Worm (Caenorhabditis elegans) whole organism, mixed stage, embryonic: ENCODE results near the gene ocr-4.

Source experiments
- M03D4.4 ChIP-seq: sonication (generic microtip); optimal IDR thresholded peaks from 2 replicates; lab custom pipeline; 2017; ENCODE audit warnings: mild to moderate bottlenecking, missing genetic modification characterization, missing compliant biosample characterization
- bed-3 ChIP-seq: fragments of 200-800 bp; sonication (Bioruptor generic); optimal IDR thresholded peaks from 3 replicates; lab custom pipeline; 2018; ENCODE audit warnings: mild to moderate bottlenecking, missing genetic modification characterization, moderate library complexity, missing compliant biosample characterization
- blmp-1 ChIP-seq: fragments of 150-350 bp; optimal IDR thresholded peaks from 2 replicates; lab custom pipeline; 2014; ENCODE audit warnings: missing biosample characterization, missing genetic modification characterization
- ceh-39 ChIP-seq: fragments of 150-350 bp; optimal IDR thresholded peaks from 2 replicates; lab custom pipeline; 2014; ENCODE audit warnings: missing biosample characterization, missing genetic modification characterization
- ceh-43 ChIP-seq: fragments of 200-800 bp; sonication (Bioruptor generic); optimal IDR thresholded peaks from 2 replicates; lab custom pipeline; 2018; ENCODE audit warnings: mild to moderate bottlenecking, missing genetic modification characterization, moderate library complexity, missing compliant biosample characterization
- ceh-83 ChIP-seq: fragments of 200-800 bp; sonication (Bioruptor generic); optimal IDR thresholded peaks from 2 replicates; lab custom pipeline; 2018; ENCODE audit warnings: mild to moderate bottlenecking, missing genetic modification characterization, missing compliant biosample characterization
- cnd-1 ChIP-seq: fragments of 200-800 bp; sonication (Bioruptor generic); optimal IDR thresholded peaks from 2 replicates; lab custom pipeline; 2018; ENCODE audit warnings: mild to moderate bottlenecking, missing genetic modification characterization, missing compliant biosample characterization
- drap-1 ChIP-seq: fragments of 200-800 bp; sonication (Bioruptor generic); optimal IDR thresholded peaks from 3 replicates; lab custom pipeline; 2018; ENCODE audit warnings: mild to moderate bottlenecking, missing genetic modification characterization, missing compliant biosample characterization
- elt-1 ChIP-seq: sonication (generic microtip); optimal IDR thresholded peaks from 2 replicates; lab custom pipeline; 2017; ENCODE audit warnings: missing genetic modification characterization, mild to moderate bottlenecking, missing compliant biosample characterization, antibody characterized with exemption, moderate library complexity, borderline replicate concordance; ENCODE audit not compliant: insufficient read depth
- elt-3 ChIP-seq: fragments of 150-350 bp; optimal IDR thresholded peaks from 2 replicates; lab custom pipeline; 2014; ENCODE audit warnings: missing biosample characterization, missing genetic modification characterization
- flh-1 ChIP-seq: fragments of 200-800 bp; sonication (Bioruptor generic); optimal IDR thresholded peaks from 2 replicates; lab custom pipeline; 2018; ENCODE audit warnings: mild to moderate bottlenecking, missing genetic modification characterization, moderate library complexity, missing compliant biosample characterization
- ham-2 ChIP-seq: fragments of 200-800 bp; sonication (Bioruptor generic); optimal IDR thresholded peaks from 2 replicates; lab custom pipeline; 2018; ENCODE audit warnings: mild to moderate bottlenecking, missing genetic modification characterization, missing compliant biosample characterization
- hlh-1 ChIP-seq: fragments of 150-350 bp; optimal IDR thresholded peaks from 2 replicates; lab custom pipeline; 2014; ENCODE audit warnings: missing biosample characterization, missing genetic modification reagents, missing genetic modification characterization
- lin-13 ChIP-seq: fragments of 150-350 bp; optimal IDR thresholded peaks from 2 replicates; lab custom pipeline; 2014; ENCODE audit warnings: missing biosample characterization, missing genetic modification characterization
- lin-32 ChIP-seq: fragments of 200-800 bp; sonication (Bioruptor generic); optimal IDR thresholded peaks from 2 replicates; lab custom pipeline; 2018; ENCODE audit warnings: mild to moderate bottlenecking, missing genetic modification characterization, missing compliant biosample characterization
- lsy-2 ChIP-seq: fragments of 150-350 bp; optimal IDR thresholded peaks from 2 replicates; lab custom pipeline; 2014; ENCODE audit warnings: missing biosample characterization, missing genetic modification characterization
- mab-5 ChIP-seq: fragments of 150-350 bp; optimal IDR thresholded peaks from 2 replicates; lab custom pipeline; 2014; ENCODE audit warnings: missing biosample characterization, missing genetic modification characterization
- mep-1 ChIP-seq: fragments of 150-350 bp; optimal IDR thresholded peaks from 2 replicates; lab custom pipeline; 2017; ENCODE audit warnings: missing biosample characterization, missing genetic modification reagents, missing genetic modification characterization, inconsistent platforms
- mls-2 ChIP-seq: sonication (generic microtip); optimal IDR thresholded peaks from 2 replicates; lab custom pipeline; 2016; ENCODE audit warnings: mild to moderate bottlenecking, missing genetic modification characterization, moderate library complexity, missing compliant biosample characterization
- nhr-12 ChIP-seq: fragments of 150-350 bp; optimal IDR thresholded peaks from 2 replicates; lab custom pipeline; 2014; ENCODE audit warnings: missing biosample characterization, missing genetic modification characterization
- nhr-2 ChIP-seq: fragments of 150-350 bp; optimal IDR thresholded peaks from 2 replicates; lab custom pipeline; 2014; ENCODE audit warnings: missing biosample characterization, missing genetic modification characterization
- nhr-28 ChIP-seq: fragments of 150-350 bp; optimal IDR thresholded peaks from 2 replicates; lab custom pipeline; 2014; ENCODE audit warnings: missing biosample characterization, missing genetic modification characterization
- nhr-76 ChIP-seq: sonication (generic microtip); optimal IDR thresholded peaks from 2 replicates; lab custom pipeline; 2017; ENCODE audit warnings: missing biosample characterization, missing genetic modification characterization
- pha-4 ChIP-seq: fragments of 150-350 bp; optimal IDR thresholded peaks from 2 replicates; lab custom pipeline; 2018; ENCODE audit warnings: missing biosample characterization, missing genetic modification reagents, missing genetic modification characterization
- sem-2 ChIP-seq: fragments of 200-800 bp; sonication (Bioruptor generic); optimal IDR thresholded peaks from 2 replicates; lab custom pipeline; 2018; ENCODE audit warnings: mild to moderate bottlenecking, missing genetic modification characterization, missing compliant biosample characterization
- snpc-4 ChIP-seq: fragments of 150-350 bp; optimal IDR thresholded peaks from 2 replicates; lab custom pipeline; 2014; ENCODE audit warnings: missing biosample characterization, missing genetic modification characterization
- sptf-1 ChIP-seq: sonication (generic microtip); optimal IDR thresholded peaks from 2 replicates; lab custom pipeline; 2017; ENCODE audit warnings: mild to moderate bottlenecking, missing genetic modification characterization, moderate library complexity, missing compliant biosample characterization
- tbx-8 ChIP-seq: fragments of 200-800 bp; sonication (Bioruptor generic); optimal IDR thresholded peaks from 2 replicates; lab custom pipeline; 2018; ENCODE audit warnings: mild to moderate bottlenecking, missing genetic modification characterization, moderate library complexity, missing compliant biosample characterization
- unc-120 ChIP-seq: sonication (generic microtip); optimal IDR thresholded peaks from 2 replicates; lab custom pipeline; 2017; ENCODE audit warnings: missing genetic modification characterization, missing compliant biosample characterization; ENCODE audit not compliant: poor library complexity, severe bottlenecking
- unc-39 ChIP-seq: fragments of 150-350 bp; optimal IDR thresholded peaks from 2 replicates; lab custom pipeline; 2014; ENCODE audit warnings: missing biosample characterization, missing genetic modification characterization
- unc-62 ChIP-seq: fragments of 150-350 bp; optimal IDR thresholded peaks from 2 replicates; lab custom pipeline; 2014; ENCODE audit warnings: missing biosample characterization, missing genetic modification reagents, missing genetic modification characterization
- zip-8 ChIP-seq: fragments of 150-350 bp; optimal IDR thresholded peaks from 2 replicates; lab custom pipeline; 2014; ENCODE audit warnings: missing biosample characterization, missing genetic modification characterization
- ztf-11 ChIP-seq: fragments of 150-350 bp; optimal IDR thresholded peaks from 2 replicates; lab custom pipeline; 2014; ENCODE audit warnings: missing biosample characterization, missing genetic modification characterization

The ocr-4 gene

DNA sequence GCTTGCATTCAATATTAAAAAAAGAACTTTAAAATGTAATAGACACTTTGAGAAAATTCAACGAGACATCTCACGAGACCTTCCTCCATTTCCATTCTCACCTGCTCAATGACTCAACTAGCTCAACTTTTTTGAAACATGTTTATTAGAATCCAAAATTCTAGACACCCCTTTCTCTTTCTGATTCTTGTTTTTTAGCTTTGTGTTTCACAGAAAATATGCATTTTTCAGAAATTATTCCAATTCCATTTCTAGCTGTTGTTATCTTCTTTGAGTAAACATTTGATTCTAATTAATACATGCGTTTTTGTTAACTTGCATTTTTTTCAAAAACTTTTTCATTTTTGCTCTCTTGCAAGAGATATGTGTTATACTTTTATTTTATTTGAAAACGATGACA lies 31.1 kb downstream of the ocr-4 start:
- TF ChIP-seq ceh-43: no peak
- TF ChIP-seq flh-1 (GFP tag; lab: Kevin White, UChicago): no peak
- no peak for TF ChIP-seq nhr-76 (tag; lab: Kevin White, UChicago)
- TF ChIP-seq M03D4.4 (tag; lab: Kevin White, UChicago): no peak
- no peak for TF ChIP-seq sptf-1 (tag; lab: Kevin White, UChicago)
- TF ChIP-seq unc-62: no peak
- TF ChIP-seq mab-5 (tag; lab: Kevin White, UChicago): no peak
- no peak for TF ChIP-seq elt-3 (tag; lab: Kevin White, UChicago)
- no peak for TF ChIP-seq mep-1 (tag; lab: Kevin White, UChicago)
- TF ChIP-seq elt-1: no peak

ce11 chrIV:7294121-7294520 lies 38.5 kb downstream of the ocr-4 start, which contains the start of gene F42C5.5:
TSS of gene F42C5.5 (minus strand) at chrIV:7294221.
- no peak for TF ChIP-seq unc-120 (tag; lab: Kevin White, UChicago)
- TF ChIP-seq elt-1: no peak
- no peak for TF ChIP-seq ztf-11 (tag; lab: Kevin White, UChicago)
- TF ChIP-seq ceh-83 (GFP tag; lab: Kevin White, UChicago): no peak
- no peak for TF ChIP-seq unc-62
- TF ChIP-seq elt-3 (tag; lab: Kevin White, UChicago): no peak
- no peak for TF ChIP-seq mls-2 (tag; lab: Kevin White, UChicago)
- TF ChIP-seq blmp-1 (tag; lab: Kevin White, UChicago): no peak
- TF ChIP-seq M03D4.4 (tag; lab: Kevin White, UChicago): no peak
- no peak for TF ChIP-seq hlh-1 (tag; lab: Kevin White, UChicago)
- no peak for TF ChIP-seq zip-8 (tag; lab: Kevin White, UChicago)
- TF ChIP-seq sem-2 (GFP tag; lab: Kevin White, UChicago): no peak
- no peak for TF ChIP-seq unc-39 (tag; lab: Kevin White, UChicago)
- no peak for TF ChIP-seq snpc-4 (tag; lab: Kevin White, UChicago)
- TF ChIP-seq tbx-8 (GFP tag; lab: Kevin White, UChicago): no peak

ce11 chrIV:7291957-7292356 lies 40.6 kb downstream of the ocr-4 start, which contains the start of gene F42C5.4:
TSS of gene F42C5.4 (minus strand) at chrIV:7292127.
- TF ChIP-seq cnd-1 (tag; lab: Kevin White, UChicago): no peak
- no peak for TF ChIP-seq sptf-1 (tag; lab: Kevin White, UChicago)

DNA sequence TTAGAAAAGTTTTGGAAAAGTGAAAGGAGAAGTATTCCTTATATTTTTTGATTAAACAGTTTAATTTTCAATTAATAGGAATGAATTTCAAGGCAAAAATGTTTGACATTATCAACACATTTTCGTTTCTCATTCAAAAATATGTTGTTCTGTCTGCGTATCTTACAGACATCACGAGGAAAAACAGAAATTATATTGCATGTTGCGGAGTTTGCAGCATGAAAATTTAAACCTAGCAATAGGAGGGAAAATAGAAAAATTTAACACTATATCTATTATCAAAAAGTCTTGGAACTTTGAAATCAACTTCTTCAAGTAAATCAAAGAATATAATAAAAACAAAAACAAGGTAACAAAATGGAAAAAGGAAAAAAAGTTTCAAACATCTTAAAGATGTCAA lies 41.5 kb downstream of the ocr-4 start:
- TF ChIP-seq mls-2 (tag; lab: Kevin White, UChicago): no peak
- TF ChIP-seq bed-3 (GFP tag; lab: Kevin White, UChicago): no peak
- no peak for TF ChIP-seq nhr-2 (tag; lab: Kevin White, UChicago)
- no peak for TF ChIP-seq sptf-1 (tag; lab: Kevin White, UChicago)
- TF ChIP-seq hlh-1 (tag; lab: Kevin White, UChicago): no peak
- TF ChIP-seq ceh-83 (GFP tag; lab: Kevin White, UChicago): no peak
- TF ChIP-seq drap-1: no peak
- no peak for TF ChIP-seq nhr-12
- no peak for TF ChIP-seq tbx-8 (GFP tag; lab: Kevin White, UChicago)
- TF ChIP-seq M03D4.4 (tag; lab: Kevin White, UChicago): no peak
- no peak for TF ChIP-seq cnd-1 (tag; lab: Kevin White, UChicago)
- TF ChIP-seq unc-120 (tag; lab: Kevin White, UChicago): no peak
- TF ChIP-seq elt-1: no peak
- TF ChIP-seq lin-13: no peak
- no peak for TF ChIP-seq flh-1 (GFP tag; lab: Kevin White, UChicago)
- TF ChIP-seq elt-3 (tag; lab: Kevin White, UChicago): no peak
- TF ChIP-seq snpc-4 (tag; lab: Kevin White, UChicago): no peak
- TF ChIP-seq ceh-39 (tag; lab: Kevin White, UChicago): no peak

DNA sequence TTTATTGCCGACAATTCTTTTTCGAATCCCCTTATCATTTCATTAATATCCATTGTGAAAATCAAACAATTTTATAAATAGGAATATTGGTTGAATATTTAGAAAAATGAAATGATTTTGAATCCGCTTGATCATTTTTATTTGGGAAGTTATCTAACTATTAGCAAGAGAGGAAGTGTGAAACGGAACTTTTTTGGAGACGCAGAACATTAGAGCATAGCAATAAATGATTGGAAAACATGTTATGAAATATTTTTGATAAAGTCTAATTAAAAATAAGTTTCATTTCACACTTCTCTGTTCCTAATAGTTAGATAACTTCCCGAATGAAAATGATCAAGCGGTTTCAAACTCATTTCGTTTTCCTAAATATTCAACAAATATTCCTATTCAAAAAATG lies 45.1 kb downstream of the ocr-4 start, which contains the start of gene F42C5.3:
Gene F42C5.3, minus strand, starts transcription at position 101 of the 400 bp plus-strand sequence.
- TF ChIP-seq cnd-1 (tag; lab: Kevin White, UChicago) (no peak), elt-3 (tag; lab: Kevin White, UChicago) (no peak), ceh-39 (tag; lab: Kevin White, UChicago) (no peak), blmp-1 (tag; lab: Kevin White, UChicago) (no peak), ceh-43 (no peak), sem-2 (GFP tag; lab: Kevin White, UChicago) (no peak), lin-13 (no peak)

- TF ChIP-seq ceh-83 (GFP tag; lab: Kevin White, UChicago) (no peak), tbx-8 (GFP tag; lab: Kevin White, UChicago) (no peak), nhr-12 (no peak), elt-3 (tag; lab: Kevin White, UChicago) (no peak), M03D4.4 (tag; lab: Kevin White, UChicago) (no peak), snpc-4 (tag; lab: Kevin White, UChicago) (no peak), ham-2 (no peak), lsy-2 (tag; lab: Kevin White, UChicago) (no peak), nhr-76 (tag; lab: Kevin White, UChicago) (no peak), lin-32 (GFP tag; lab: Kevin White, UChicago) (no peak), mep-1 (tag; lab: Kevin White, UChicago) (no peak), unc-39 (tag; lab: Kevin White, UChicago) (no peak), unc-120 (tag; lab: Kevin White, UChicago) (no peak), nhr-28 (tag; lab: Kevin White, UChicago) (no peak), pha-4 (tag; lab: Kevin White, UChicago) (no peak), elt-1 (no peak), sem-2 (GFP tag; lab: Kevin White, UChicago) (no peak), drap-1 (no peak), cnd-1 (tag; lab: Kevin White, UChicago) (no peak)
Observed at ce11 chrIV:7285839-7286238, 46.8 kb downstream of the ocr-4 start, which contains the start of gene C06E4.8. TSS of gene C06E4.8 (minus strand) at chrIV:7285875.
